Worm (Caenorhabditis elegans) whole organism, L4/young adult: ENCODE data around the gene F55C12.19.
"Not testable (repeated sequence)": the region's sequence is repeated elsewhere in the genome, so short reads cannot be mapped to it uniquely, and the experiment has no call there.

Experiments
- W03F9.2 ChIP-seq: fragments of 150-350 bp; optimal IDR thresholded peaks from 2 replicates; lab custom pipeline; 2014; ENCODE audit warnings: missing biosample characterization, missing genetic modification characterization
- dao-5 ChIP-seq: sonication (generic microtip); optimal IDR thresholded peaks from 2 replicates; lab custom pipeline; 2016; ENCODE audit warnings: missing genotype, missing genetic modification characterization, moderate library complexity, missing compliant biosample characterization
- him-1 ChIP-seq: sonication (generic microtip); optimal IDR thresholded peaks from 2 replicates; lab custom pipeline; 2016; ENCODE audit warnings: missing genotype, missing genetic modification reagents, missing genetic modification characterization, missing compliant biosample characterization

The F55C12.19 gene

DNA sequence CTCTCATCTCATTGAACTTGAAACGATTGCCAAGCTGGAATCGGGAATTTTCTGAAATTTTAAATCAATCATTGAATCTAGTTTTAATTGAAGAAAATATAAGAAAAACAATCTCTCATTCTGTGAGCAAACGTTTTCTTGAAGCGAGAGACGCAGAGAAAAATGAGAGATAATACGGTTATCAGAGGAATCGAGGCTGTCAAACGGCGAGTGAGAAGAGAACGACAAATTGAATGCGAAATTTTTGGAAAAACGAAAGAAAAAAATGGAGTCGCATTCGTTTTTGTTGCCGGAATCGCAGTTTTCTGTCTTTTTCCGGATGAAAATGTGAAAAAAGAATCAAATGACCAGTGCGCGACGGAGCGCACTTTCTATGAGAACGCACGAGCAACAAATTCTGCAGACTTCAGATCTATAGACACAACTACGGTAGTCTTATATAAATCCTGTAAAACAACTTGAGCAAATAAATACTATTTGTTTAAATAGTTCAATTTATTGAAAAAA is 7.7 kb downstream of the F55C12.19 start, which contains the start of gene tex-2:
Gene tex-2 (minus strand): TSS at position 51 of the 507 bp plus-strand sequence.
- peak; percentile 23 for TF ChIP-seq W03F9.2 (tag; lab: Kevin White, UChicago)
- no peak for TF ChIP-seq dao-5 (tag; lab: Kevin White, UChicago)

DNA sequence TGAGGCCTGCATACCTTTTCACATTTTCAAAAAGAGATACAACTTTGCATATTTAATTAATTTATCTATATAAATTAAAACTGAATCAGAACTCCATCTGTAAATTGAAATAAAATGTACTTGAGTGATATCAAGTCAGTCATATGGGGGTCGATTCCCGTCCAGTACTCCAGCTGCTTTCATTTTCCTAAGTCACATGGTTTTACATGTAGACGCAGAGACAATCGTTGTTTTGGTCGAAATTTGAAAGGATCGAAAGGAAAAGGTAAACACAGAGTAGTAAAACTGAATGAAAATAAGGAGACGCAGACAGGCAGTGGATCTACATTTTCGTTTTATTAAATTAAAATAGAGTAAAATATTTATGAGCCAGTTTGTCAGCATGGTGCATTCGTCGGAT is 8.2 kb downstream of the F55C12.19 start:
- TF ChIP-seq dao-5 (tag; lab: Kevin White, UChicago) = no peak
- no peak for TF ChIP-seq W03F9.2 (tag; lab: Kevin White, UChicago)
- TF ChIP-seq him-1 = no peak

DNA sequence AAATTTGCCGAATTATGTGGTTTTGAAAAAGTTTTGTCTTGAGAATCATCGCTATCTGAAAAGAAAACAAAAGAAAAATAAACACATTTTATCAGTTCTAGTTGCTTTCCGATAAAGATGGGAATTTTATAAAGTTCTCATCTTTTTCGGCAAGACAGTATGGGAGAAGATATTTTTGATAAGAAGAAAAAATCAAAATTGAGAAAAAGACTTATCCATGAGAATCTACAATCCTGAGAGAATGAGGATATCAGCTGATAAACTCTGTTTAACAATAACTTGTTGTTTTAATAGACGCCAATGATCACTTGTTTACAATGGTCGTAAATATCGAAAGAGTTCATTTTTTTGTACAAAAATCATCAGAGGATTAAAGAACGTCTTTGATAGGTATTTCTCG is 10.1 kb downstream of the F55C12.19 start, which contains the start of gene F55C12.6:
Gene F55C12.6 (minus strand): TSS at position 101 of the 400 bp plus-strand sequence.
- TF ChIP-seq dao-5 (tag; lab: Kevin White, UChicago) (no peak), W03F9.2 (tag; lab: Kevin White, UChicago) (no peak), him-1 (no peak)

ce11 chrII:5876511-5876910 is 10.6 kb downstream of the F55C12.19 start, which contains the start of gene F55C12.2:
Gene F55C12.2 (plus strand): TSS chrII:5876811.
- not testable (repeated sequence) for TF ChIP-seq him-1; dao-5 (tag; lab: Kevin White, UChicago); W03F9.2 (tag; lab: Kevin White, UChicago)

DNA sequence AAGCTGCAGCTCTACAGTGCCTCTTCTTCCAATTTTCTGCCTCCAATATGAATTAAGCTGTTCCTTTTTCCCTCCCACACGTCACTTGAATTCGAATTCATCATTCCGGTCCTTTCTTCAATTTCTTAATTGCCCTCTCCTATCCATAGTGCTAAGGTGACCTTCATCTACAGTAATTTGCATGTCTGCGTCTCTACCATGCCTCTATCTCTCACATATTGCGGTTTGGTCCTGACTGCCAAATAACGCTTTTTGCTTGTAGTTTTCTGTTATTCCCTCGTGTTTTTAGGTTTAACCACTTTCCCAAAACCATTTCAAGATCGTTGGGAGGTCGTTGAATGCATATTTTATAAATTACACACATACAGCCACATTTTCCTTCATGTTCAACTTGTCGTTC is 14.7 kb downstream of the F55C12.19 start:
- TF ChIP-seq W03F9.2 (tag; lab: Kevin White, UChicago) = no peak
- TF ChIP-seq him-1 = no peak
- TF ChIP-seq dao-5 (tag; lab: Kevin White, UChicago) = no peak

ce11 chrII:5884252-5884651 is 18.3 kb downstream of the F55C12.19 start, which contains the start of gene rfip-1:
Gene rfip-1 (plus strand): TSS chrII:5884552.
- TF ChIP-seq dao-5 (tag; lab: Kevin White, UChicago) (no peak), him-1 (no peak), W03F9.2 (tag; lab: Kevin White, UChicago) (no peak)

- TF ChIP-seq dao-5 (tag; lab: Kevin White, UChicago) = no peak
- no peak for TF ChIP-seq him-1
- no peak for TF ChIP-seq W03F9.2 (tag; lab: Kevin White, UChicago)
Measured at ce11 chrII:5885966-5886621, 20.2 kb downstream of the F55C12.19 start.

- no peak for TF ChIP-seq W03F9.2 (tag; lab: Kevin White, UChicago)
- TF ChIP-seq him-1 = no peak
- no peak for TF ChIP-seq dao-5 (tag; lab: Kevin White, UChicago)
Measured at ce11 chrII:5889417-5890139, 23.6 kb downstream of the F55C12.19 start.

ce11 chrII:5892813-5893212 is 26.9 kb downstream of the F55C12.19 start:
- no peak for TF ChIP-seq him-1
- TF ChIP-seq W03F9.2 (tag; lab: Kevin White, UChicago) = no peak
- TF ChIP-seq dao-5 (tag; lab: Kevin White, UChicago) = no peak

DNA sequence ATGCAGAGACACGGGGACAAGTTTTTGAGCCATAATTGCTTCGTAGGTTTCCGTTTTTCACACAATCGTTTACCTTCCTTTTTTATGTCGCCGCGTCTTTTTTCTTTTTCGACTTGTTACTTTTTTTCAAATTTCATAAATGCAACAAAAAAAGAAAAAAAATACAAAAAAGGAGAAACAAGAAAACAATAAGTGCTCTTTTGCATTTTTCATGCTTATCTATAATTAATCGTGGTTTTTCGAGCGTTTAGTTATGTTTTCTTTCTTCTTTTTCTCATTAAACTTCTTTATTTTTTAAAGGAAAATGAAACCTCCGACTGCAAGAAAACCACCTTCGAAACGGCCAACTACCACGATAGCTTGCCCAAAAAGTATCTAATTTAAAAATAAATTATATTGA is 29.9 kb downstream of the F55C12.19 start, which contains the start of gene F59G1.4:
Gene F59G1.4 (plus strand): TSS at position 301 of the 400 bp plus-strand sequence.
- TF ChIP-seq dao-5 (tag; lab: Kevin White, UChicago) (no peak), W03F9.2 (tag; lab: Kevin White, UChicago) (no peak)

DNA sequence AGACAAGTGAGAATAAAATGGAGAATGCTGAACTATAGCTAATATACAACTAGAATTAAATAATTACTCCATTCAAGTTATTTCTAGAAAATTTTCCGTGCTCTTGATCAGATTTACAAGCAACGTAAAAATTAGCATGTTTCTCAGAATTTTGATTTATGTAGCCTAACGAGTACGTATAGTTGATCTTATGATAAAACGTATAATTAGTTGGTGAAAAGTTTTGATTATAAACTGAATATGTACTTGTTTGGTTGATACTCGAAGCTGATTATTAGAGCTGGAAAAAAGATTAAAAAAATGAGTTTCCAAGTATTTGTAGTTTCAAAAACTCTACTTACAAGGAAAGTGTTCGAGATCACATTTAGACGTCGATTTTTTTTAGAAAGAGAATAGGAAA is 30.6 kb downstream of the F55C12.19 start:
- no peak for TF ChIP-seq him-1
- no peak for TF ChIP-seq W03F9.2 (tag; lab: Kevin White, UChicago)
- TF ChIP-seq dao-5 (tag; lab: Kevin White, UChicago) = no peak

ce11 chrII:5899080-5899479 is 33.1 kb downstream of the F55C12.19 start:
- TF ChIP-seq him-1 (no peak), W03F9.2 (tag; lab: Kevin White, UChicago) (no peak), dao-5 (tag; lab: Kevin White, UChicago) (no peak)

DNA sequence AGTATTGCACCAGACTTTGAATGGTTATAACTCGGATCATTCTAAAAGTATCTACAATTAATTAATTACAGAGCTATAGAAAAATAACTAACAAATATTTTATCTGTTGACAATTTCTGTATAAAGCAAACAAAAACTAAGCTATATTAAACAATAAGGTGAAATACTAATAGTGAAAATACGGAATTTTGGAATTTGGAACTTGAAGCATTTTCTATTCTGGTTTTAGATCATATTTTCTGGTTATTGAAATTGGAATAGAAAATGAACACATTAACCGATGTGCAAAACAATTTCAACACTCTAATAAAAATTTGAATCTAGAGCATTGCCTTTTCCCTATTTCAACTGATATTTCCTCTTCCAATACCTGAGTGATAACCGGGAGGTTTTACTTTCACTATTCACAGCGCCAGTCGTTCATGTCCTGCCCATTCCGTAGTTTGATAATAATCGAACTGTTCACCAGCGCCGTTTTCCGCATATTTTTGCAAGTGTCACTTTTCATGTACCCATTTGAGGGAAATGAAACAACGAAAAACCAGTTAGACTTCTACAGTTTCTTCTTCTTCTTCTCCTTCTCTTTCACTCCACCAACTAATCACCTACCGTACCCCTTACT is 34.0 kb downstream of the F55C12.19 start:
- TF ChIP-seq W03F9.2 (tag; lab: Kevin White, UChicago) (peak; percentile 16), dao-5 (tag; lab: Kevin White, UChicago) (no peak)
